Worm (Caenorhabditis elegans) whole organism, young adult: Measurements from ENCODE around the gene figl-1.
"Not testable (repeated sequence)": the region's sequence is repeated elsewhere in the genome, so short reads cannot be mapped to it uniquely, and the experiment has no call there.

Source experiments
- F33H1.4 ChIP-seq: fragments of 200-800 bp; sonication (Bioruptor generic); IDR thresholded peaks from 2 replicates; pipeline ENCODE4 v1.3.6; 2022; ENCODE audit warnings: missing genetic modification reagents, missing genetic modification characterization, missing compliant biosample characterization
- F49E8.2 ChIP-seq: sonication (generic microtip); optimal IDR thresholded peaks from 3 replicates; lab custom pipeline; 2017; ENCODE audit warnings: missing genetic modification characterization, mild to moderate bottlenecking, missing compliant biosample characterization, antibody characterized with exemption, moderate library complexity; ENCODE audit not compliant: insufficient read depth
- F52B5.7 ChIP-seq: sonication (generic microtip); optimal IDR thresholded peaks from 2 replicates; lab custom pipeline; 2016; ENCODE audit warnings: mild to moderate bottlenecking, missing genetic modification characterization, missing compliant biosample characterization
- K12H6.12 ChIP-seq: fragments of 200-800 bp; sonication (Bioruptor generic); optimal IDR thresholded peaks from 2 replicates; lab custom pipeline; 2018; ENCODE audit warnings: mild to moderate bottlenecking, missing genetic modification characterization, missing compliant biosample characterization
- Y53G8AR.9 ChIP-seq: fragments of 200-800 bp; sonication (Bioruptor generic); conservative IDR thresholded peaks from 2 replicates; pipeline ENCODE4 v1.3.6; 2022; ENCODE audit warnings: missing genetic modification reagents, missing genetic modification characterization, missing compliant biosample characterization
- Y67H2A.10 ChIP-seq: fragments of 200-800 bp; sonication (Bioruptor generic); conservative IDR thresholded peaks from 2 replicates; pipeline ENCODE4 v1.3.6; 2022; ENCODE audit warnings: missing genetic modification reagents, missing genetic modification characterization, missing compliant biosample characterization
- ZK185.1 ChIP-seq: sonication (generic microtip); optimal IDR thresholded peaks from 2 replicates; lab custom pipeline; 2016; ENCODE audit warnings: mild to moderate bottlenecking, missing genetic modification characterization, missing compliant biosample characterization; ENCODE audit not compliant: poor library complexity, severe bottlenecking
- atf-7 ChIP-seq: sonication (generic microtip); optimal IDR thresholded peaks from 2 replicates; lab custom pipeline; 2017; ENCODE audit warnings: mild to moderate bottlenecking, missing genetic modification characterization, missing compliant biosample characterization
- athp-1 ChIP-seq: sonication (generic microtip); optimal IDR thresholded peaks from 2 replicates; lab custom pipeline; 2017; ENCODE audit warnings: mild to moderate bottlenecking, missing genetic modification characterization, missing compliant biosample characterization
- bed-1 ChIP-seq: fragments of 200-800 bp; sonication (Bioruptor generic); IDR thresholded peaks from 2 replicates; pipeline ENCODE4 v1.3.6; 2022; ENCODE audit warnings: missing genetic modification reagents, missing genetic modification characterization, missing compliant biosample characterization
- bed-2 ChIP-seq: fragments of 200-800 bp; sonication (Bioruptor generic); IDR thresholded peaks from 2 replicates; pipeline ENCODE4 v1.3.6; 2022; ENCODE audit warnings: missing genetic modification reagents, missing genetic modification characterization, missing compliant biosample characterization
- efl-1 ChIP-seq: fragments of 150-350 bp; optimal IDR thresholded peaks from 2 replicates; lab custom pipeline; 2014; ENCODE audit warnings: missing biosample characterization, missing genetic modification reagents, missing genetic modification characterization
- hlh-12 ChIP-seq: sonication (generic microtip); optimal IDR thresholded peaks from 2 replicates; lab custom pipeline; 2016; ENCODE audit warnings: missing genetic modification characterization, missing compliant biosample characterization
- hmg-20 ChIP-seq: fragments of 200-800 bp; sonication (Bioruptor generic); IDR thresholded peaks from 2 replicates; pipeline ENCODE4 v1.3.6; 2022; ENCODE audit warnings: missing genetic modification reagents, missing genetic modification characterization, missing compliant biosample characterization
- let-607 ChIP-seq, 2 experiments: fragments of 200-800 bp in 1 of 2; sonication (Bioruptor generic) in 1 of 2; sonication (generic microtip) in 1 of 2; optimal IDR thresholded peaks; 2 replicates each; lab custom pipeline; 2016 to 2018; ENCODE audit warnings: mild to moderate bottlenecking in 2 of 2, missing compliant biosample characterization in 2 of 2, missing genetic modification characterization in 2 of 2, moderate library complexity in 2 of 2, missing genotype in 1 of 2
- lin-35 ChIP-seq, 3 experiments: fragments of 150-350 bp in 2 of 3; sonication (generic microtip) in 1 of 3; optimal IDR thresholded peaks; 2 replicates each; lab custom pipeline; 2014 to 2018; ENCODE audit warnings: missing biosample characterization in 3 of 3, missing genetic modification characterization in 3 of 3, missing genetic modification reagents in 3 of 3
- madf-8 ChIP-seq: fragments of 200-800 bp; sonication (Bioruptor generic); conservative IDR thresholded peaks from 2 replicates; pipeline ENCODE4 v1.3.6; 2022; ENCODE audit warnings: missing genetic modification reagents, missing genetic modification characterization, missing compliant biosample characterization
- nfya-2 ChIP-seq: fragments of 200-800 bp; sonication (Bioruptor generic); IDR thresholded peaks from 2 replicates; pipeline ENCODE4 v1.3.6; 2022; ENCODE audit warnings: missing genetic modification reagents, missing genetic modification characterization, missing compliant biosample characterization
- nhr-80 ChIP-seq: sonication (generic microtip); optimal IDR thresholded peaks from 2 replicates; lab custom pipeline; 2016; ENCODE audit warnings: missing genetic modification characterization, missing compliant biosample characterization
- nhr-90 ChIP-seq: sonication (generic microtip); optimal IDR thresholded peaks from 2 replicates; lab custom pipeline; 2016; ENCODE audit warnings: missing genotype, mild to moderate bottlenecking, missing genetic modification characterization, missing compliant biosample characterization
- rcor-1 ChIP-seq: fragments of 200-800 bp; sonication (Bioruptor generic); IDR thresholded peaks from 2 replicates; pipeline ENCODE4 v1.3.6; 2022; ENCODE audit warnings: missing genetic modification reagents, missing genetic modification characterization, missing compliant biosample characterization
- rec-8 ChIP-seq, 2 experiments: sonication (generic microtip); optimal IDR thresholded peaks; 2 replicates each; lab custom pipeline; 2016; ENCODE audit warnings: mild to moderate bottlenecking in 2 of 2, missing genetic modification characterization in 2 of 2, missing genetic modification reagents in 2 of 2, missing genotype in 2 of 2, missing biosample characterization in 1 of 2, missing compliant biosample characterization in 1 of 2, moderate library complexity in 1 of 2
- repo-1 ChIP-seq: sonication (generic microtip); optimal IDR thresholded peaks from 2 replicates; lab custom pipeline; 2017; ENCODE audit warnings: mild to moderate bottlenecking, missing genetic modification characterization, missing compliant biosample characterization
- snpc-1.3 ChIP-seq: sonication (generic microtip); optimal IDR thresholded peaks from 2 replicates; lab custom pipeline; 2017; ENCODE audit warnings: missing genetic modification characterization, mild to moderate bottlenecking, missing compliant biosample characterization, antibody characterized with exemption, moderate library complexity, missing genotype, missing genetic modification reagents; ENCODE audit not compliant: insufficient read depth
- snpc-3.4 ChIP-seq: sonication (generic microtip); optimal IDR thresholded peaks from 2 replicates; lab custom pipeline; 2017; ENCODE audit warnings: missing genetic modification characterization, mild to moderate bottlenecking, missing compliant biosample characterization, antibody characterized with exemption, moderate library complexity, missing genotype, missing genetic modification reagents
- somi-1 ChIP-seq: fragments of 200-800 bp; sonication (Bioruptor generic); optimal IDR thresholded peaks from 2 replicates; lab custom pipeline; 2018; ENCODE audit warnings: mild to moderate bottlenecking, missing genetic modification characterization, missing compliant biosample characterization
- sptf-2 ChIP-seq: fragments of 200-800 bp; sonication (Bioruptor generic); optimal IDR thresholded peaks from 2 replicates; lab custom pipeline; 2018; ENCODE audit warnings: mild to moderate bottlenecking, missing genetic modification characterization, missing compliant biosample characterization
- tbp1 ChIP-seq: fragments of 200-800 bp; sonication (Bioruptor generic); optimal IDR thresholded peaks from 2 replicates; lab custom pipeline; 2018; ENCODE audit warnings: mild to moderate bottlenecking, missing genetic modification characterization, missing compliant biosample characterization
- xnd-1 ChIP-seq: sonication (generic microtip); optimal IDR thresholded peaks from 2 replicates; lab custom pipeline; 2016; ENCODE audit warnings: missing genotype, missing genetic modification reagents, missing genetic modification characterization, missing compliant biosample characterization
- zfh-2 ChIP-seq: fragments of 200-800 bp; sonication (Bioruptor generic); conservative IDR thresholded peaks from 2 replicates; pipeline ENCODE4 v1.3.6; 2022; ENCODE audit warnings: missing genetic modification reagents, missing genetic modification characterization, missing compliant biosample characterization
- ztf-18 ChIP-seq: sonication (generic microtip); optimal IDR thresholded peaks from 2 replicates; lab custom pipeline; 2016; ENCODE audit warnings: missing genotype, mild to moderate bottlenecking, missing genetic modification characterization, missing compliant biosample characterization
- ztf-26 ChIP-seq: sonication (generic microtip); optimal IDR thresholded peaks from 2 replicates; lab custom pipeline; 2017; ENCODE audit warnings: missing genetic modification characterization, missing compliant biosample characterization

The figl-1 gene

DNA sequence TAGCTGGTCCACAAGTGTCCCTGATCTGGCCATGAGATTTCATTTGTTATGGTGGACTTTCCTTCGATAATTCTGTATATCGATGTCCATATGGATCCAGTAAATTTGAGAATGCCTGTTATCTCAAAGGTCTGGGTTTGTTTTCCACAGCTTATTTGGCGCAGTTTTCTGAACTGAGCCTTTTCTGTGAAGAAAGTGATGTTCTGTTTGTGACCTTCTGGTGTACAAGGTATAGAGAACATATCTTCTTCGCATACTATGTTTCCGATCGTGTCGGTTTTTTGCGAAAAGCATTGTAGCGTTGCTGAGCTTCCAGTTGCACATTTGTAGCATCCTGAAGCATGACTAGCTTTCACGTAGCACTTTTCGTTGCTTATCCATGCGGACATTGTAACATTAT lies 43.0 kb downstream of the figl-1 start:
- no peak for TF ChIP-seq bed-1 (GFP tag; lab: Robert Waterston, UW)
- TF ChIP-seq bed-2 (GFP tag; lab: Robert Waterston, UW) = no peak
- no peak for TF ChIP-seq somi-1 (GFP tag; lab: Kevin White, UChicago)
- no peak for TF ChIP-seq Y67H2A.10 (GFP tag; lab: Robert Waterston, UW)

DNA sequence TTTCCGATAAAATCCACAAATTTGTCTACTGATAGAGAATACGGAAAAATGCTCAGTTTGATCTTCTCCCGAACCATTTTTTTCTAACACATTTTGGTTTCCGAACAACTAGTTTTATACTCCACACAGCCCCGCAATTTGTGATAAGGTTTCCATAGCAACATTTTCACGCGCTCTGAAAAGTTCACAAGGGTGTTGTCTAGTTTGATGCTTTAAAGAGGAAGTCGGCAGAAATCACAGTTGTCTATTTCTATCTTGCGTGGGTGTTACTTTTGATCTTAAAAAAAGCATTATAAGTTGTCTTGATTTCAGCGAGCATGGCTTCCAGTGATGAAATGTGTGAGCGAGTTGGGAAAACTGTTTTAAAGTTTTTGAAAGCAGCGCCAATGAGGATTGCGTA lies 46.1 kb downstream of the figl-1 start, which contains the start of gene ZC132.3:
ZC132.3 (minus strand) TSS at position 101 of the 400 bp plus-strand sequence.
- TF ChIP-seq ZK185.1 (tag; lab: Kevin White, UChicago) (no peak), atf-7 (tag; lab: Kevin White, UChicago) (no peak), tbp1 (no peak)

DNA sequence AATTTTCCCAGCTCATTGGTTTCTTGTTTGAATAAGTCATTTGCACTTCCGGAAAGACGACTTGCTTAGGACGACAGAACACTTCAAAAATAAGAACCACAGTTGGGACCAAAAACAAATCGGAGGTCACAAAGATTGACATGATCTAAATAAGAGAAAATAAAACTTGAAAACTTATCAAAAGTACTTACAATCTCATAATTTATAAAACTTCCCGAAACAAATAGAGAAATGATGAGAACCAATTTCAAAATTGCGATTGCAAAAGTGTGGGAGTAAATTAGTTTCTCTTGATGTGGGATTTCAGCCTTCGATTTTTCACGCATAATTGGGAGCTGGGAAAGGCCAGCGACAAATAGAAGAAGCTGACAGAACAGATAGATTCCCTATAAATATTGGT lies 47.2 kb downstream of the figl-1 start, which contains the start of gene ZC132.11:
ZC132.11 (minus strand) TSS at position 101 of the 400 bp plus-strand sequence.
- TF ChIP-seq rec-8 (tag; optimal IDR thresholded peaks at IDR 0.05; lab: Kevin White, UChicago) (no peak), nfya-2 (GFP tag; lab: Robert Waterston, UW) (no peak), sptf-2 (no peak), lin-35 (GFP tag; optimal IDR thresholded peaks at IDR 0.05; lab: Kevin White, UChicago) (no peak), let-607 (tag; optimal IDR thresholded peaks at IDR 0.05; lab: Kevin White, UChicago) (no peak), repo-1 (tag; lab: Kevin White, UChicago) (no peak), hmg-20 (GFP tag; lab: Robert Waterston, UW) (no peak), ztf-18 (no peak), K12H6.12 (tag; lab: Kevin White, UChicago) (no peak), snpc-3.4 (tag; lab: Kevin White, UChicago) (no peak), zfh-2 (no peak), xnd-1 (no peak), nhr-80 (tag; lab: Kevin White, UChicago) (no peak), athp-1 (tag; lab: Kevin White, UChicago) (no peak), ZK185.1 (tag; lab: Kevin White, UChicago) (no peak), ztf-26 (tag; lab: Kevin White, UChicago) (no peak), efl-1 (GFP tag; lab: Kevin White, UChicago) (no peak), hlh-12 (no peak), Y53G8AR.9 (GFP tag; lab: Robert Waterston, UW) (no peak)
- TF ChIP-seq, all 124 proteins: peak for 0

DNA sequence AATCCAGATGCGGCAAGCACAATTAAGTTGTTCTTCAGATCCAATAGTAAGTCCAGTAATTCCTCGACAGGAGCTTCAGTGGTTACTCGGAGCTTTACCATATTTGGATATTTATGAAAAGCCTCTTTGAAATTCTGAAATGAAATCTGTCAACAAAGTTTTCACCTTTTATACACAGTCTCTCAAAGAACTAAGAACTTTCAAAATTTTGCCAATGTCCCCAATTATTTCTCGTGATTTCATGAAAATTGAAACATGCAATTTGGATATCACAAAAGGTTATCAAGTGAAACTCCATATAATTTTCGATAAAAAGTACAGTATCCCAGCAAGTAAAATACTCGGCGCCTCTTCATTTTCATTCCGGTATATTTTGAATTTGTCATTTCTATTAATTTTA lies 49.9 kb downstream of the figl-1 start, which contains the start of gene F47D2.11:
F47D2.11 (minus strand) TSS at position 101 of the 400 bp plus-strand sequence.
- no peak for TF ChIP-seq nhr-90 (tag; lab: Kevin White, UChicago)
- TF ChIP-seq F52B5.7 (tag; lab: Kevin White, UChicago) = no peak
- TF ChIP-seq snpc-1.3 = no peak
- TF ChIP-seq hlh-12 = no peak
- no peak for TF ChIP-seq F33H1.4 (GFP tag; lab: Robert Waterston, UW)
- TF ChIP-seq efl-1 (GFP tag; lab: Kevin White, UChicago) = no peak
- no peak for TF ChIP-seq rcor-1 (GFP tag; lab: Robert Waterston, UW)

DNA sequence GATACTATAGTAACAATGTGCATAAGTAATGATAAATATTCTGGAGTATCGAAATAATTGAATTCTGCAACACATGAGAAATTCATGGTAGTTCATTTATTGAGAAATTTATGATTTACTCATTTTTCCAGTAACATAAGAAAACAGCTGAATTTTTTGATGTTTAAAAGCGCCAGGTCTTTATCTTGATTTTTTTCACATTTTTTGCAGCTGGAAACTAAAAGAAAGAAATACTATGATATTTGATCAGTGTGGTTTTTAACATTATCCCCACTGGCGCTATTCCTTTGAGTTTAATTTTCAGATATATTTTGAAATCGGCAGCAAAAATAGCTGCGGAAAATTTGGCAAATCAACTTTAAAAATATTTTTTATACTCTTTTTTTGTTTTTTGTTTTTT lies 52.4 kb downstream of the figl-1 start, which contains the start of gene srh-194:
srh-194 (minus strand) TSS at position 101 of the 400 bp plus-strand sequence.
- not testable (repeated sequence) for TF ChIP-seq F49E8.2; ztf-26 (tag; lab: Kevin White, UChicago); madf-8 (GFP tag; lab: Robert Waterston, UW)
